Fruit fly (Drosophila melanogaster): Measurements from ENCODE around the gene CG2694.
A peak's percentile ranks its signal among the peaks of the same experiment; 100 is the strongest.

Gene CG2694

dm6 chrX:2707377-2708090 is 6.3 kb upstream of the CG2694 start, which contains the start of gene CG2680 (continued):
- TF ChIP-seq CG31441 (GFP tag; IDR thresholded peaks at IDR 0.05), result 0 out of 2 replicates have a peak, but pooled peaks have one; percentile 4

DNA sequence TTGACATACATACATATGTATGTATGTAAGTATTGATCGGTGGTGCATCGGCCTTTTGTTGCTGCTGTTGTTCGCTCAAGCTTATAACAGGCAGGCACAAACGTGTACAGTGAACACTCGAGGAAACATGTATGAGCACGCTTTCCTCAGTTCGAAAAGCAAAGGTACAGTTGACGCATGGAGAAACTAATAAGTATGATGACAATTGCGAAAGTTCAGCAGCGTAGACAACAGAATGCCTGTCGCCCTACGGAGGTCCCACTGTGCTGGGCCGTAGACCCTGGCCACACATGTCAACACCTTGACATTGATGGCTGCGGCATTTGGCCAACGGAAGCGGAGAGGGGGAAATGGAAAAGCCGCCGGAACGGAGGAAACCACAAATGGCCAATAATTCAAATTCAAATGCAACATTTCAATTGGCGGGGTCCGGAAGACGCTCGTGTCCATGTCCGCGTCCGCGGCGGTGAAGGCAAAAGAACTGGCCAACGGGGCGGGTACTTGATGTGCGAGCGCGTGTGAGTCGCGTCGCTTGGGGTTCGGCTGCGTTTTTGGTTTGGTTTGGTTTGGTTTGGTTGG is 5.6 kb upstream of the CG2694 start, which contains the start of gene CG2681:
Gene CG2681 (plus strand): TSS at position 529 of the 579 bp plus-strand sequence.
- no peak for TF ChIP-seq dm (GFP tag; optimal IDR thresholded peaks at IDR 0.05)
- no peak for TF ChIP-seq TFAM (GFP tag; optimal IDR thresholded peaks at IDR 0.05)
- TF ChIP-seq CG9932 (GFP tag; IDR thresholded peaks at IDR 0.05), result peak; percentile 53
- no peak for TF ChIP-seq Stat92E (GFP tag; optimal IDR thresholded peaks at IDR 0.05)
- no peak for TF ChIP-seq CG10267 (tag; optimal IDR thresholded peaks at IDR 0.05)
- TF ChIP-seq CG15514 (GFP tag; optimal IDR thresholded peaks at IDR 0.05), result peak; percentile 58
- peak; percentile 41; the same call in 1 of the 2 replicates for TF ChIP-seq CG9215 (GFP tag; IDR thresholded peaks at IDR 0.05)
- TF ChIP-seq BEAF-32 (GFP tag; optimal IDR thresholded peaks at IDR 0.05), result no peak
- TF ChIP-seq CG13894 (tag; optimal IDR thresholded peaks at IDR 0.05), result no peak
- no peak for TF ChIP-seq Taf1 (GFP tag; IDR thresholded peaks at IDR 0.05)
- no peak for TF ChIP-seq Side (GFP tag; optimal IDR thresholded peaks at IDR 0.05)
- no peak for TF ChIP-seq CG8924 (tag; optimal IDR thresholded peaks at IDR 0.05)
- TF ChIP-seq bab2 (GFP tag; optimal IDR thresholded peaks at IDR 0.05), result peak; percentile 31
- TF ChIP-seq Dad (GFP tag; optimal IDR thresholded peaks at IDR 0.05), result no peak
- no peak for TF ChIP-seq CG43689 (GFP tag; IDR thresholded peaks at IDR 0.05)
- TF ChIP-seq CG18599 (GFP tag; optimal IDR thresholded peaks at IDR 0.05), result no peak
- 0 out of 3 replicates have a peak, but pooled peaks have one; percentile 37 for TF ChIP-seq CG3726 (GFP tag; IDR thresholded peaks at IDR 0.05)
- TF ChIP-seq tin (GFP tag; optimal IDR thresholded peaks at IDR 0.05), result peak; percentile 6
- TF ChIP-seq tio (GFP tag; optimal IDR thresholded peaks at IDR 0.05), result no peak
- TF ChIP-seq CG30020 (tag; optimal IDR thresholded peaks at IDR 0.05), result no peak
- no peak for TF ChIP-seq so (GFP tag; IDR thresholded peaks at IDR 0.05)
- TF ChIP-seq CG18011 (GFP tag; optimal IDR thresholded peaks at IDR 0.05), result no peak
- peak; percentile 52 for TF ChIP-seq vvl (GFP tag; IDR thresholded peaks at IDR 0.05)
- TF ChIP-seq CG1647 (GFP tag; optimal IDR thresholded peaks at IDR 0.05), result no peak
- peak; percentile 62 for TF ChIP-seq H2.0 (GFP tag; IDR thresholded peaks at IDR 0.05)
- peak; percentile 37; the same call in 2 of the 3 replicates for TF ChIP-seq tgo (GFP tag; IDR thresholded peaks at IDR 0.05)
- TF ChIP-seq gro (GFP tag; optimal IDR thresholded peaks at IDR 0.05), result no peak
- peak; percentile 15; the same call in 1 of the 3 replicates for TF ChIP-seq CG7357 (GFP tag; IDR thresholded peaks at IDR 0.05)
- no peak for TF ChIP-seq zen (tag; optimal IDR thresholded peaks at IDR 0.05)
- TF ChIP-seq CG7786 (GFP tag; optimal IDR thresholded peaks at IDR 0.05), result peak; percentile 8
- no peak for TF ChIP-seq CG42726 (GFP tag; IDR thresholded peaks at IDR 0.05; ENCODE audit: partially characterized antibody)
- no peak for TF ChIP-seq Neu2 (GFP tag; optimal IDR thresholded peaks at IDR 0.05; ENCODE audit: borderline replicate concordance)
- TF ChIP-seq tll (GFP tag; optimal IDR thresholded peaks at IDR 0.05), result no peak
- no peak for TF ChIP-seq kah (GFP tag; optimal IDR thresholded peaks at IDR 0.05)
- no peak for TF ChIP-seq CG3995 (GFP tag; optimal IDR thresholded peaks at IDR 0.05)
- peak; percentile 21 for TF ChIP-seq CG7556 (GFP tag; optimal IDR thresholded peaks at IDR 0.05)
- no peak for TF ChIP-seq HHEX (GFP tag; optimal IDR thresholded peaks at IDR 0.05)
- no peak for TF ChIP-seq CG10209 (GFP tag; optimal IDR thresholded peaks at IDR 0.05)
- peak; percentile 38 for TF ChIP-seq org-1 (GFP tag; optimal IDR thresholded peaks at IDR 0.05)
- TF ChIP-seq pho (GFP tag; optimal IDR thresholded peaks at IDR 0.05), result peak; percentile 3
- no peak for TF ChIP-seq Chrac-16 (GFP tag; optimal IDR thresholded peaks at IDR 0.05)
- TF ChIP-seq CG4282 (GFP tag; optimal IDR thresholded peaks at IDR 0.05), result no peak
- TF ChIP-seq B-H1 (GFP tag; IDR thresholded peaks at IDR 0.05), result peak; percentile 14; the same call in 1 of the 3 replicates
- TF ChIP-seq CG14667 (GFP tag; IDR thresholded peaks at IDR 0.05), result peak; percentile 46; the same call in 1 of the 2 replicates
- TF ChIP-seq mam (GFP tag; optimal IDR thresholded peaks at IDR 0.05), result peak; percentile 43
